In the genomic region with DNA sequence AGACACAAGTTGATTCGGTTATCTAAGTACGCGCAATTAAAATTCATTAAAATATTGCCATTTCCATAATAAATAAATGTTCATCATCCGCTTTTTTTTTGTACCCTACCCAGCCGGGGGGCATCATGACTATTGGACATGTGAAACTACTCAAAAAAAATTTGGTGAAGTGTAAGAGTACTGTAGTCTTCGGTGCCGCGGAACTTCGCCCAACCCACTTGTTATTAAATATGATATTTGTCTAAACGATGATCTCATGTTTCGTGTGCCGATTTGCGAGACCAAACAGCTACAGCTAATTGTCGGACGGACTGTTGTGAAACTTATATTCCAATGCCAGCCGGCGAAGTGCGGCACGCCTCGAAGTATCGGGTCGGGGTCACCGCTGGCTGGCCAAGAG, we compare ENCODE assay signal across 1 fruit fly cellular context.
TF ChIP-seq lines count a peak whose summit lies in the region.

No protein-coding gene starts in this region.

TF ChIP-seq in whole organism, embryonic, 481 proteins besides CTCF, POLR2A, EP300 and RAD21 (continued from another document):
- TF ChIP-seq CG16779 (GFP tag; IDR thresholded peaks at IDR 0.05; lab: Robert Waterston, UW), result no peak
- TF ChIP-seq wek (GFP tag; optimal IDR thresholded peaks at IDR 0.05; lab: Kevin White, UChicago), result no peak
- no peak for TF ChIP-seq CG15696 (tag; optimal IDR thresholded peaks at IDR 0.05; lab: Kevin White, UChicago)
- TF ChIP-seq gro (GFP tag; optimal IDR thresholded peaks at IDR 0.05; lab: Kevin White, UChicago), result no peak
- TF ChIP-seq Six4 (GFP tag; optimal IDR thresholded peaks at IDR 0.05; lab: Kevin White, UChicago), result no peak
- peak; percentile 36; the same call in 1 of the 2 replicates for TF ChIP-seq Ptx1 (GFP tag; IDR thresholded peaks at IDR 0.05; lab: Robert Waterston, UW)
- peak; percentile 40 for TF ChIP-seq lab (GFP tag; optimal IDR thresholded peaks at IDR 0.05; lab: Kevin White, UChicago)
- peak; percentile 8 for TF ChIP-seq sens (GFP tag; lab: Kevin White, UChicago)
- TF ChIP-seq CG31365 (tag; optimal IDR thresholded peaks at IDR 0.05; lab: Kevin White, UChicago), result no peak
- TF ChIP-seq tgo (GFP tag; IDR thresholded peaks at IDR 0.05; lab: Robert Waterston, UW), result peak; percentile 30; the same call in 1 of the 3 replicates
- no peak for TF ChIP-seq zf30C (GFP tag; optimal IDR thresholded peaks at IDR 0.05; lab: Kevin White, UChicago)
- TF ChIP-seq mld (GFP tag; IDR thresholded peaks at IDR 0.05; lab: Robert Waterston, UW; ENCODE audit: partially characterized antibody), result no peak
- no peak for TF ChIP-seq prd (optimal IDR thresholded peaks at IDR 0.05; lab: Kevin White, UChicago)
- no peak for TF ChIP-seq prd (GFP tag; IDR thresholded peaks at IDR 0.05; lab: Robert Waterston, UW)
- no peak for TF ChIP-seq CG4820 (GFP tag; optimal IDR thresholded peaks at IDR 0.05; lab: Kevin White, UChicago)
- TF ChIP-seq wor (GFP tag; IDR thresholded peaks at IDR 0.05; lab: Robert Waterston, UW), result no peak
- no peak for TF ChIP-seq pan (optimal IDR thresholded peaks at IDR 0.05; lab: Kevin White, UChicago)
- peak in 1 of 2 experiments; percentile 6 for TF ChIP-seq pan (GFP tag; optimal IDR thresholded peaks at IDR 0.05 in 1 of 2, IDR thresholded peaks at IDR 0.05 in 1 of 2)
- no peak for TF ChIP-seq tll (GFP tag; optimal IDR thresholded peaks at IDR 0.05; lab: Kevin White, UChicago)
- TF ChIP-seq CG2120 (GFP tag; optimal IDR thresholded peaks at IDR 0.05; lab: Kevin White, UChicago), result peak; percentile 21
- TF ChIP-seq CG17568 (GFP tag; optimal IDR thresholded peaks at IDR 0.05; lab: Kevin White, UChicago), result no peak
- TF ChIP-seq tna (GFP tag; IDR thresholded peaks at IDR 0.05; lab: Robert Waterston, UW; ENCODE audit: partially characterized antibody), result no peak
- TF ChIP-seq CG17912 (GFP tag; optimal IDR thresholded peaks at IDR 0.05; lab: Kevin White, UChicago), result no peak
- peak; percentile 59 for TF ChIP-seq D19A (tag; optimal IDR thresholded peaks at IDR 0.05; lab: Kevin White, UChicago)
- no peak for TF ChIP-seq CG1529 (GFP tag; optimal IDR thresholded peaks at IDR 0.05; lab: Kevin White, UChicago)
- no peak for TF ChIP-seq cg (GFP tag; optimal IDR thresholded peaks at IDR 0.05; lab: Kevin White, UChicago)
- no peak for TF ChIP-seq bigmax (GFP tag; optimal IDR thresholded peaks at IDR 0.05; lab: Kevin White, UChicago)
- TF ChIP-seq tup (GFP tag; optimal IDR thresholded peaks at IDR 0.05; lab: Kevin White, UChicago), result no peak
- no peak for TF ChIP-seq CG10462 (GFP tag; optimal IDR thresholded peaks at IDR 0.05; lab: Kevin White, UChicago)
- TF ChIP-seq schlank (tag; optimal IDR thresholded peaks at IDR 0.05; lab: Kevin White, UChicago), result no peak
- no peak for TF ChIP-seq eyg (GFP tag; optimal IDR thresholded peaks at IDR 0.05; lab: Kevin White, UChicago)
- TF ChIP-seq CG14441 (GFP tag; IDR thresholded peaks at IDR 0.05; lab: Robert Waterston, UW), result 0 out of 2 replicates have a peak, but pooled peaks have one; percentile 19
- TF ChIP-seq ap (GFP tag; IDR thresholded peaks at IDR 0.05; lab: Robert Waterston, UW), result no peak
- TF ChIP-seq row (GFP tag; IDR thresholded peaks at IDR 0.05; lab: Robert Waterston, UW), result 0 out of 3 replicates have a peak, but pooled peaks have one; percentile 12
- TF ChIP-seq ftz-f1 (GFP tag; optimal IDR thresholded peaks at IDR 0.05; lab: Kevin White, UChicago), result peak; percentile 26
- no peak for TF ChIP-seq Hr51 (GFP tag; optimal IDR thresholded peaks at IDR 0.05; lab: Kevin White, UChicago)
- no peak for TF ChIP-seq CG12155 (GFP tag; optimal IDR thresholded peaks at IDR 0.05; lab: Kevin White, UChicago)
- TF ChIP-seq Drgx (GFP tag; IDR thresholded peaks at IDR 0.05; lab: Robert Waterston, UW), result peak; percentile 37; the same call in 1 of the 2 replicates
- no peak for TF ChIP-seq CG11560 (tag; IDR thresholded peaks at IDR 0.05; lab: Robert Waterston, UW)
- TF ChIP-seq E2f2 (GFP tag; IDR thresholded peaks at IDR 0.05; lab: Robert Waterston, UW), result no peak
- TF ChIP-seq trem (tag; optimal IDR thresholded peaks at IDR 0.05; lab: Kevin White, UChicago), result no peak
- TF ChIP-seq Scr (GFP tag; IDR thresholded peaks at IDR 0.05; lab: Robert Waterston, UW; ENCODE audit: partially characterized antibody), result no peak
- TF ChIP-seq bbx (GFP tag; IDR thresholded peaks at IDR 0.05; lab: Robert Waterston, UW; ENCODE audit: partially characterized antibody), result no peak
- no peak for TF ChIP-seq rib (GFP tag; IDR thresholded peaks at IDR 0.05; lab: Robert Waterston, UW)
- no peak for TF ChIP-seq Dp (GFP tag; optimal IDR thresholded peaks at IDR 0.05; lab: Kevin White, UChicago)
- TF ChIP-seq CG9727 (GFP tag; optimal IDR thresholded peaks at IDR 0.05; lab: Kevin White, UChicago), result no peak
- peak; percentile 6; the same call in 1 of the 2 replicates for TF ChIP-seq slbo (GFP tag; IDR thresholded peaks at IDR 0.05; lab: Robert Waterston, UW)
- no peak for TF ChIP-seq gsb-n (tag; optimal IDR thresholded peaks at IDR 0.05; lab: Kevin White, UChicago)
- TF ChIP-seq croc (GFP tag; conservative IDR thresholded peaks at IDR 0.05; lab: Robert Waterston, UW), result no peak
- no peak for TF ChIP-seq ash1 (GFP tag; optimal IDR thresholded peaks at IDR 0.05; lab: Kevin White, UChicago)
- no peak for TF ChIP-seq CG4707 (GFP tag; optimal IDR thresholded peaks at IDR 0.05; lab: Kevin White, UChicago)
